Fruit fly (Drosophila melanogaster) whole organism, embryonic: Measurements from ENCODE around the gene bb8.

ENCODE experiments used
- Asciz ChIP-seq: fragments of 200-800 bp; sonication (Bioruptor generic); optimal IDR thresholded peaks from 2 replicates; lab custom pipeline; 2017; ENCODE audit warnings: missing biosample characterization, mild to moderate bottlenecking, missing genetic modification characterization, missing genetic modification reagents
- Atf3 ChIP-seq: fragments of 200-800 bp; sonication (Bioruptor generic); optimal IDR thresholded peaks from 3 replicates; lab custom pipeline; 2016; ENCODE audit warnings: missing biosample characterization, missing genetic modification characterization
- BEAF-32 ChIP-seq: fragments of 200-800 bp; sonication (Bioruptor generic); optimal IDR thresholded peaks from 3 replicates; lab custom pipeline; 2017; ENCODE audit warnings: missing biosample characterization, missing genetic modification characterization, mild to moderate bottlenecking, moderate library complexity, missing genetic modification reagents
- CG10543 ChIP-seq: fragments of 200-800 bp; sonication (Bioruptor generic); optimal IDR thresholded peaks from 3 replicates; lab custom pipeline; 2017; ENCODE audit warnings: missing biosample characterization, mild to moderate bottlenecking, missing genetic modification characterization, moderate library complexity
- CG12769 ChIP-seq: fragments of 200-800 bp; sonication (Bioruptor generic); optimal IDR thresholded peaks from 2 replicates; lab custom pipeline; 2019; ENCODE audit warnings: missing biosample characterization, mild to moderate bottlenecking, missing genetic modification characterization, moderate library complexity
- CG16815 ChIP-seq: fragments of 200-800 bp; sonication (Bioruptor generic); optimal IDR thresholded peaks from 3 replicates; lab custom pipeline; 2017; ENCODE audit warnings: missing biosample characterization, mild to moderate bottlenecking, missing genetic modification characterization
- CG2116 ChIP-seq: fragments of 200-800 bp; sonication (Bioruptor generic); optimal IDR thresholded peaks from 3 replicates; lab custom pipeline; 2018; ENCODE audit warnings: missing biosample characterization, mild to moderate bottlenecking, missing genetic modification characterization
- CG2199 ChIP-seq: fragments of 200-800 bp; sonication (Bioruptor generic); IDR thresholded peaks from 3 replicates; pipeline ENCODE4 v1.3.6; 2022; ENCODE audit warnings: missing biosample characterization, missing genetic modification characterization
- CG2875 ChIP-seq: fragments of 200-800 bp; sonication (Bioruptor generic); optimal IDR thresholded peaks from 2 replicates; lab custom pipeline; 2017; ENCODE audit warnings: missing biosample characterization, mild to moderate bottlenecking, missing genetic modification characterization, missing genetic modification reagents
- CG31224 ChIP-seq: fragments of 200-800 bp; sonication (Bioruptor generic); IDR thresholded peaks from 2 replicates; pipeline ENCODE4 v1.3.6; 2022; ENCODE audit warnings: missing biosample characterization, missing genetic modification characterization
- CG32532 ChIP-seq: fragments of 200-800 bp; sonication (Bioruptor generic); IDR thresholded peaks from 2 replicates; pipeline ENCODE4 v1.3.6; 2022; ENCODE audit warnings: missing biosample characterization, missing genetic modification characterization
- CG32767 ChIP-seq: fragments of 200-800 bp; sonication (Bioruptor generic); IDR thresholded peaks from 2 replicates; pipeline ENCODE4 v1.3.6; 2022; ENCODE audit warnings: missing biosample characterization, missing genetic modification characterization
- CG4360 ChIP-seq: fragments of 200-800 bp; sonication (Bioruptor generic); IDR thresholded peaks from 2 replicates; pipeline ENCODE4 v1.3.6; 2022; ENCODE audit warnings: missing biosample characterization, missing genetic modification characterization
- CG4854 ChIP-seq: fragments of 200-800 bp; sonication (Bioruptor generic); optimal IDR thresholded peaks from 2 replicates; lab custom pipeline; 2016; ENCODE audit warnings: missing biosample characterization, missing genetic modification characterization, inconsistent platforms
- CG5180 ChIP-seq: fragments of 200-800 bp; sonication (Bioruptor generic); optimal IDR thresholded peaks from 3 replicates; lab custom pipeline; 2017; ENCODE audit warnings: missing biosample characterization, missing genetic modification characterization, mild to moderate bottlenecking, moderate library complexity, missing genetic modification reagents
- CG6689 ChIP-seq: fragments of 200-800 bp; sonication (Bioruptor generic); IDR thresholded peaks from 2 replicates; pipeline ENCODE4 v1.3.6; 2022; ENCODE audit warnings: missing biosample characterization, missing genetic modification characterization
- CG7271 ChIP-seq: fragments of 200-800 bp; sonication (Bioruptor generic); optimal IDR thresholded peaks from 2 replicates; lab custom pipeline; 2018; ENCODE audit warnings: missing biosample characterization, mild to moderate bottlenecking, missing genetic modification characterization, moderate library complexity
- CrebB ChIP-seq: fragments of 200-800 bp; sonication (Bioruptor generic); optimal IDR thresholded peaks from 3 replicates; lab custom pipeline; 2018; ENCODE audit warnings: missing biosample characterization, mild to moderate bottlenecking, missing genetic modification characterization
- D19A ChIP-seq: fragments of 200-800 bp; optimal IDR thresholded peaks from 3 replicates; lab custom pipeline; 2019; ENCODE audit warnings: missing biosample characterization, mild to moderate bottlenecking, missing genetic modification characterization, moderate library complexity
- Deaf1 ChIP-seq: fragments of 200-800 bp; optimal IDR thresholded peaks from 3 replicates; lab custom pipeline; 2019; ENCODE audit warnings: missing biosample characterization, mild to moderate bottlenecking, missing genetic modification characterization, moderate library complexity
- Elba2 ChIP-seq: fragments of 200-800 bp; sonication (Bioruptor generic); optimal IDR thresholded peaks from 3 replicates; lab custom pipeline; 2016; ENCODE audit warnings: missing biosample characterization, missing genetic modification characterization
- Fer3 ChIP-seq: fragments of 200-800 bp; sonication (Bioruptor generic); optimal IDR thresholded peaks from 2 replicates; lab custom pipeline; 2018; ENCODE audit warnings: missing biosample characterization, mild to moderate bottlenecking, missing genetic modification characterization, moderate library complexity
- H15 ChIP-seq: fragments of 200-800 bp; sonication (Bioruptor generic); IDR thresholded peaks from 3 replicates; pipeline ENCODE4 v1.3.6; 2022; ENCODE audit warnings: missing biosample characterization, missing genetic modification characterization
- Med ChIP-seq: fragments of 200-800 bp; sonication (Bioruptor generic); peaks from one replicate; lab custom pipeline; 2016; ENCODE audit warnings: missing biosample characterization, missing genetic modification characterization, mild to moderate bottlenecking, inconsistent platforms, moderate library complexity
- NK7.1 ChIP-seq: fragments of 200-800 bp; sonication (Bioruptor generic); optimal IDR thresholded peaks from 3 replicates; lab custom pipeline; 2016; ENCODE audit warnings: missing biosample characterization, missing genetic modification characterization
- Nf-YA ChIP-seq: fragments of 200-800 bp; sonication (Bioruptor generic); IDR thresholded peaks from 2 replicates; pipeline ENCODE4 v1.3.6; 2022; ENCODE audit warnings: missing biosample characterization, missing genetic modification characterization
- Rfx ChIP-seq: fragments of 200-800 bp; sonication (Bioruptor generic); IDR thresholded peaks from 2 replicates; pipeline ENCODE4 v1.3.6; 2022; ENCODE audit warnings: missing biosample characterization, missing genetic modification characterization
- Trl ChIP-seq, 3 experiments: fragments of >200 bp in 2 of 3; fragments of 200-800 bp in 1 of 3; sonication (Bioruptor generic) in 1 of 3; optimal IDR thresholded peaks; 2 replicates in 1 of 3; 3 replicates in 2 of 3; lab custom pipeline; 2016 to 2017; ENCODE audit warnings: missing biosample characterization in 1 of 3, missing genetic modification characterization in 1 of 3
- caup ChIP-seq: fragments of 200-800 bp; sonication (Bioruptor generic); optimal IDR thresholded peaks from 3 replicates; lab custom pipeline; 2017; ENCODE audit warnings: missing biosample characterization, mild to moderate bottlenecking, missing genetic modification characterization, moderate library complexity; ENCODE audit not compliant: severe bottlenecking
- ci ChIP-seq: fragments of 200-800 bp; sonication (Bioruptor generic); IDR thresholded peaks from 3 replicates; pipeline ENCODE4 v1.3.6; 2022; ENCODE audit warnings: missing biosample characterization, missing genetic modification characterization
- crol ChIP-seq: fragments of 200-800 bp; sonication (Bioruptor generic); IDR thresholded peaks from 2 replicates; pipeline ENCODE4 v1.3.6; 2022; ENCODE audit warnings: missing biosample characterization, missing genetic modification characterization
- ftz-f1 ChIP-seq: fragments of 200-800 bp; sonication (Bioruptor generic); optimal IDR thresholded peaks from 2 replicates; lab custom pipeline; 2016; ENCODE audit warnings: missing biosample characterization, missing genetic modification characterization
- grn ChIP-seq: fragments of 200-800 bp; sonication (Bioruptor generic); optimal IDR thresholded peaks from 3 replicates; lab custom pipeline; 2017; ENCODE audit warnings: missing biosample characterization, missing genetic modification characterization
- hbn ChIP-seq: fragments of 200-800 bp; sonication (Bioruptor generic); IDR thresholded peaks from 2 replicates; pipeline ENCODE4 v1.3.6; 2022; ENCODE audit warnings: missing biosample characterization, missing genetic modification characterization; ENCODE audit not compliant: partially characterized antibody
- knrl ChIP-seq: fragments of 200-800 bp; sonication (Bioruptor generic); IDR thresholded peaks from 3 replicates; pipeline ENCODE4 v1.3.6; 2022; ENCODE audit warnings: missing biosample characterization, missing genetic modification characterization; ENCODE audit not compliant: partially characterized antibody
- oc ChIP-seq: fragments of 200-800 bp; sonication (Bioruptor generic); optimal IDR thresholded peaks from 2 replicates; lab custom pipeline; 2018; ENCODE audit warnings: missing biosample characterization, mild to moderate bottlenecking, missing genetic modification characterization, moderate library complexity
- onecut ChIP-seq: fragments of 200-800 bp; sonication (Bioruptor generic); IDR thresholded peaks from 2 replicates; pipeline ENCODE4 v1.3.6; 2022; ENCODE audit warnings: missing biosample characterization, missing genetic modification characterization
- repo ChIP-seq: fragments of 200-800 bp; sonication (Bioruptor generic); optimal IDR thresholded peaks from 2 replicates; lab custom pipeline; 2016; ENCODE audit warnings: missing biosample characterization, missing genetic modification characterization
- sens ChIP-seq: fragments of 200-800 bp; sonication (Bioruptor generic); peaks from one replicate; lab custom pipeline; 2016; ENCODE audit warnings: missing biosample characterization, missing genetic modification characterization
- slou ChIP-seq: fragments of 200-800 bp; sonication (Bioruptor generic); optimal IDR thresholded peaks from 3 replicates; lab custom pipeline; 2016; ENCODE audit warnings: missing biosample characterization, missing genetic modification characterization
- stc ChIP-seq: fragments of 200-800 bp; sonication (Bioruptor generic); IDR thresholded peaks from 2 replicates; pipeline ENCODE4 v1.3.6; 2022; ENCODE audit warnings: missing biosample characterization, missing genetic modification characterization

Gene bb8

DNA sequence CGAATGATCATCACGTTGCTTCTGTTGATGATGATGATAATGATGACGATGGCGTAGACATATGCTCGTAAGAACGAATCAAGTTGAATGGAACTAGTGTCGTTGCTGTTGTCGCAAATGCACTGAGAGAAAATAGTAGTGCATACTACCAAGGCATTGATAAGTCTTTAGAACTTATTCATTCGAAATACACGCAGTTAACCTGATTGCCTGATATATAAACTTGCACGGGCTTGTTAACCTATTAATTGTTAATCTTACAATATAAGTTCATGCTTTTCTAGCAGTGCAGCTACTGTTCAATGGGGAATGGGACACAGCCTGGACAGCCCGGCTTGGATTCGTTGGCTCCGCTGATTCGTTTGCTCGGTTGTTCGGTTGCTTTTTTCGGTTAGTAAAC is 36.3 kb upstream of the bb8 start (continued):
- TF ChIP-seq slou (GFP tag; lab: Kevin White, UChicago), result peak; percentile 54
- TF ChIP-seq Elba2, result no peak
- TF ChIP-seq Asciz (GFP tag; lab: Kevin White, UChicago), result peak; percentile 65
- TF ChIP-seq CG4360 (GFP tag; lab: Robert Waterston, UW), result no peak
- peak; percentile 79 for TF ChIP-seq D19A
- TF ChIP-seq CG16815 (GFP tag; lab: Kevin White, UChicago), result peak; percentile 88
- peak; percentile 24 for TF ChIP-seq CG7271 (tag; lab: Kevin White, UChicago)

DNA sequence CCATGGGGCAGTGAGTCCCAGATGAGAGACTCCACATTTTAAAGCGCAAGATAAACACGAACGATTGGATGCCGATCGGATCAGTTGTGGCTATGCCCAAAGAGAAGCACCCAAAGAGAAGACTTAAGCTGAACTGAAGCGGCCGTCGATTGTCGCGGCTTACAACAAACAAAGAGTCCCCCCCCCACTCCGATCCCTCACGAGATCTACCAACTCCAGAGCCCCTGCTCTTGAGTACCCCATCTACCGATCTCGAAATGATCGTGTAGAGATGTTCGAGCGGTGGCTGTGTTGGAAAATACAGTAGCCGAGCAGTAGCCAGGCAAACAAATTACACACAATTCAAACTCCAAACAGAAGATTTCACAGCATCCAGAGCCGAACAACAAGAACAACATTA is 35.7 kb upstream of the bb8 start:
- no peak for TF ChIP-seq knrl (GFP tag; lab: Robert Waterston, UW)
- no peak for TF ChIP-seq Atf3
- peak; percentile 6 for TF ChIP-seq sens (GFP tag; lab: Kevin White, UChicago)
- TF ChIP-seq NK7.1, result no peak
- no peak for TF ChIP-seq D19A
- TF ChIP-seq Trl (optimal IDR thresholded peaks at IDR 0.05; lab: Kevin White, UChicago), result peak in 1 of 2 experiments; percentile 1
- TF ChIP-seq Trl (GFP tag; optimal IDR thresholded peaks at IDR 0.05; lab: Kevin White, UChicago), result no peak
- 0 out of 3 replicates have a peak, but pooled peaks have one; percentile 49 for TF ChIP-seq CG2199
- TF ChIP-seq CG31224 (GFP tag; lab: Robert Waterston, UW), result no peak
- peak; percentile 72 for TF ChIP-seq crol (GFP tag; lab: Robert Waterston, UW)
- TF ChIP-seq Rfx, result no peak
- no peak for TF ChIP-seq stc (GFP tag; lab: Robert Waterston, UW)
- no peak for TF ChIP-seq CG2875
- TF ChIP-seq CG4360 (GFP tag; lab: Robert Waterston, UW), result peak; percentile 42; the same call in 1 of the 2 replicates
- no peak for TF ChIP-seq CG4854 (GFP tag; lab: Kevin White, UChicago)
- no peak for TF ChIP-seq H15 (GFP tag; lab: Robert Waterston, UW)
- peak; percentile 8 for TF ChIP-seq grn
- no peak for TF ChIP-seq CrebB (tag; lab: Kevin White, UChicago)
- TF ChIP-seq caup (GFP tag; lab: Kevin White, UChicago), result no peak
- 0 out of 3 replicates have a peak, but pooled peaks have one; percentile 39 for TF ChIP-seq ci (GFP tag; lab: Robert Waterston, UW)
- peak; percentile 23 for TF ChIP-seq Med (GFP tag; lab: Kevin White, UChicago)
- no peak for TF ChIP-seq hbn (GFP tag; lab: Robert Waterston, UW)
- TF ChIP-seq Nf-YA (GFP tag; lab: Robert Waterston, UW), result no peak
- TF ChIP-seq oc (tag; lab: Kevin White, UChicago), result peak; percentile 45

dm6 chr3R:23323639-23324350 is 33.8 kb upstream of the bb8 start:
- TF ChIP-seq Deaf1, result peak; percentile 83
- peak; percentile 11 for TF ChIP-seq CG5180 (GFP tag; lab: Kevin White, UChicago)
- TF ChIP-seq onecut (GFP tag; lab: Robert Waterston, UW), result 0 out of 2 replicates have a peak, but pooled peaks have one; percentile 30
- no peak for TF ChIP-seq ftz-f1
- TF ChIP-seq CG32767, result 0 out of 2 replicates have a peak, but pooled peaks have one; percentile 15
- TF ChIP-seq CG32532 (GFP tag; lab: Robert Waterston, UW), result peak; percentile 37; the same call in 1 of the 2 replicates
- TF ChIP-seq Fer3, result no peak
- no peak for TF ChIP-seq BEAF-32 (GFP tag; lab: Kevin White, UChicago)
- no peak for TF ChIP-seq CG2116 (GFP tag; lab: Kevin White, UChicago)
- peak; percentile 43 for TF ChIP-seq CG10543 (GFP tag; lab: Kevin White, UChicago)
- peak; percentile 32 for TF ChIP-seq CG12769 (tag; lab: Kevin White, UChicago)
- TF ChIP-seq CG6689 (GFP tag; lab: Robert Waterston, UW), result no peak
- TF ChIP-seq repo (GFP tag; lab: Kevin White, UChicago), result no peak
